Worm (Caenorhabditis elegans) whole organism, late embryonic: ENCODE data around the gene nspc-18.
"Not testable (repeated sequence)": the region's sequence is repeated elsewhere in the genome, so short reads cannot be mapped to it uniquely, and the experiment has no call there.

ENCODE experiments used
- C38D4.7 ChIP-seq: fragments of 200-800 bp; sonication (Bioruptor generic); optimal IDR thresholded peaks from 2 replicates; lab custom pipeline; 2018; ENCODE audit warnings: mild to moderate bottlenecking, missing genetic modification characterization, moderate library complexity, missing compliant biosample characterization
- F13H6.1 ChIP-seq: sonication (generic microtip); optimal IDR thresholded peaks from 2 replicates; lab custom pipeline; 2016; ENCODE audit warnings: missing genetic modification characterization, missing compliant biosample characterization
- K02D7.2 ChIP-seq: sonication (generic microtip); optimal IDR thresholded peaks from 2 replicates; lab custom pipeline; 2017; ENCODE audit warnings: mild to moderate bottlenecking, missing genetic modification characterization, missing compliant biosample characterization
- K09A11.1 ChIP-seq: sonication (generic microtip); optimal IDR thresholded peaks from 2 replicates; lab custom pipeline; 2017; ENCODE audit warnings: antibody characterized with exemption, mild to moderate bottlenecking, missing genetic modification characterization, missing compliant biosample characterization; ENCODE audit not compliant: insufficient read depth
- T23F11.4 ChIP-seq: fragments of 200-800 bp; sonication (Bioruptor generic); optimal IDR thresholded peaks from 2 replicates; lab custom pipeline; 2018; ENCODE audit warnings: mild to moderate bottlenecking, missing genetic modification characterization, missing compliant biosample characterization
- Y22D7AL.16 ChIP-seq: sonication (generic microtip); optimal IDR thresholded peaks from 2 replicates; lab custom pipeline; 2016; ENCODE audit warnings: missing genetic modification characterization, missing compliant biosample characterization
- ahr-1 ChIP-seq: sonication (generic microtip); optimal IDR thresholded peaks from 2 replicates; lab custom pipeline; 2016; ENCODE audit warnings: missing genetic modification characterization, missing compliant biosample characterization
- ama-1 ChIP-seq: fragments of 150-350 bp; optimal IDR thresholded peaks from 2 replicates; lab custom pipeline; 2014
- ceh-18 ChIP-seq: sonication (generic microtip); optimal IDR thresholded peaks from 2 replicates; lab custom pipeline; 2016; ENCODE audit warnings: missing genetic modification characterization, missing compliant biosample characterization
- ceh-2 ChIP-seq: sonication (generic microtip); optimal IDR thresholded peaks from 2 replicates; lab custom pipeline; 2016; ENCODE audit warnings: missing genotype, missing genetic modification characterization, missing compliant biosample characterization
- ceh-30 ChIP-seq: fragments of 150-350 bp; optimal IDR thresholded peaks from 2 replicates; lab custom pipeline; 2014; ENCODE audit warnings: missing biosample characterization, missing genetic modification characterization
- ceh-31 ChIP-seq: sonication (generic microtip); optimal IDR thresholded peaks from 2 replicates; lab custom pipeline; 2016; ENCODE audit warnings: missing genetic modification characterization, missing compliant biosample characterization
- ceh-45 ChIP-seq: fragments of 200-800 bp; sonication (Bioruptor generic); IDR thresholded peaks from 2 replicates; pipeline ENCODE4 v1.3.6; 2022; ENCODE audit warnings: missing genetic modification reagents, missing genetic modification characterization, missing compliant biosample characterization
- ceh-48 ChIP-seq: sonication (generic microtip); optimal IDR thresholded peaks from 2 replicates; lab custom pipeline; 2016; ENCODE audit warnings: missing genetic modification characterization, inconsistent platforms, missing compliant biosample characterization
- ceh-6 ChIP-seq: fragments of 200-800 bp; sonication (Bioruptor generic); optimal IDR thresholded peaks from 2 replicates; lab custom pipeline; 2018; ENCODE audit warnings: mild to moderate bottlenecking, missing genetic modification characterization, missing compliant biosample characterization
- ceh-9 ChIP-seq: sonication (generic microtip); optimal IDR thresholded peaks from 2 replicates; lab custom pipeline; 2016; ENCODE audit warnings: mild to moderate bottlenecking, missing genetic modification characterization, inconsistent platforms, missing compliant biosample characterization
- che-1 ChIP-seq: sonication (generic microtip); optimal IDR thresholded peaks from 2 replicates; lab custom pipeline; 2016; ENCODE audit warnings: mild to moderate bottlenecking, missing genetic modification characterization, missing compliant biosample characterization
- dmd-4 ChIP-seq: sonication (generic microtip); optimal IDR thresholded peaks from 2 replicates; lab custom pipeline; 2016; ENCODE audit warnings: borderline replicate concordance, missing genetic modification characterization, missing compliant biosample characterization
- dve-1 ChIP-seq: sonication (generic microtip); optimal IDR thresholded peaks from 2 replicates; lab custom pipeline; 2017; ENCODE audit warnings: antibody characterized with exemption, mild to moderate bottlenecking, missing genetic modification characterization, missing compliant biosample characterization
- ets-4 ChIP-seq: sonication (generic microtip); optimal IDR thresholded peaks from 2 replicates; lab custom pipeline; 2016; ENCODE audit warnings: missing genetic modification characterization, missing compliant biosample characterization
- eyg-1 ChIP-seq: sonication (generic microtip); optimal IDR thresholded peaks from 2 replicates; lab custom pipeline; 2016; ENCODE audit warnings: missing genotype, missing genetic modification characterization, missing compliant biosample characterization
- fax-1 ChIP-seq: sonication (generic microtip); optimal IDR thresholded peaks from 2 replicates; lab custom pipeline; 2016; ENCODE audit warnings: missing genotype, missing genetic modification characterization, missing compliant biosample characterization
- fkh-10 ChIP-seq: fragments of 150-350 bp; optimal IDR thresholded peaks from 2 replicates; lab custom pipeline; 2014; ENCODE audit warnings: missing biosample characterization, missing genetic modification reagents, missing genetic modification characterization
- fkh-6 ChIP-seq: sonication (generic microtip); optimal IDR thresholded peaks from 2 replicates; lab custom pipeline; 2016; ENCODE audit warnings: missing genetic modification characterization, missing compliant biosample characterization
- hlh-13 ChIP-seq: fragments of 200-800 bp; sonication (Bioruptor generic); optimal IDR thresholded peaks from 2 replicates; lab custom pipeline; 2018; ENCODE audit warnings: mild to moderate bottlenecking, missing genetic modification characterization, missing compliant biosample characterization
- hlh-6 ChIP-seq: sonication (generic microtip); optimal IDR thresholded peaks from 2 replicates; lab custom pipeline; 2016; ENCODE audit warnings: missing genotype, missing genetic modification characterization, missing compliant biosample characterization
- hlh-8 ChIP-seq: sonication (generic microtip); optimal IDR thresholded peaks from 2 replicates; lab custom pipeline; 2016; ENCODE audit warnings: missing genotype, missing genetic modification characterization, missing compliant biosample characterization
- lim-6 ChIP-seq: sonication (generic microtip); optimal IDR thresholded peaks from 2 replicates; lab custom pipeline; 2016; ENCODE audit warnings: missing genetic modification characterization, missing compliant biosample characterization
- lin-11 ChIP-seq: fragments of 200-800 bp; sonication (Bioruptor generic); optimal IDR thresholded peaks from 2 replicates; lab custom pipeline; 2018; ENCODE audit warnings: mild to moderate bottlenecking, missing genetic modification characterization, missing compliant biosample characterization
- madf-2 ChIP-seq: sonication (generic microtip); optimal IDR thresholded peaks from 2 replicates; lab custom pipeline; 2017; ENCODE audit warnings: missing genetic modification characterization, missing compliant biosample characterization
- mec-3 ChIP-seq: sonication (generic microtip); optimal IDR thresholded peaks from 2 replicates; lab custom pipeline; 2016; ENCODE audit warnings: borderline replicate concordance, missing genetic modification characterization, missing compliant biosample characterization
- nfya-1 ChIP-seq: sonication (generic microtip); optimal IDR thresholded peaks from 2 replicates; lab custom pipeline; 2017; ENCODE audit warnings: missing genetic modification characterization, mild to moderate bottlenecking, missing compliant biosample characterization, antibody characterized with exemption, moderate library complexity
- nhr-232 ChIP-seq: sonication (generic microtip); optimal IDR thresholded peaks from 2 replicates; lab custom pipeline; 2016; ENCODE audit warnings: missing genetic modification characterization, missing compliant biosample characterization
- npax-4 ChIP-seq: sonication (generic microtip); optimal IDR thresholded peaks from 2 replicates; lab custom pipeline; 2016; ENCODE audit warnings: missing genetic modification characterization, missing compliant biosample characterization
- pag-3 ChIP-seq: sonication (generic microtip); optimal IDR thresholded peaks from 2 replicates; lab custom pipeline; 2016; ENCODE audit warnings: missing compliant biosample characterization, missing genetic modification characterization, borderline replicate concordance
- pax-1 ChIP-seq: fragments of 150-350 bp; optimal IDR thresholded peaks from 2 replicates; lab custom pipeline; 2014; ENCODE audit warnings: missing biosample characterization, missing genetic modification characterization
- pha-4 ChIP-seq: fragments of 150-350 bp; optimal IDR thresholded peaks from 2 replicates; lab custom pipeline; 2018; ENCODE audit warnings: missing biosample characterization, missing genetic modification reagents, missing genetic modification characterization
- pqm-1 ChIP-seq: sonication (generic microtip); optimal IDR thresholded peaks from 2 replicates; lab custom pipeline; 2016; ENCODE audit warnings: missing genetic modification characterization, missing compliant biosample characterization
- pros-1 ChIP-seq: fragments of 150-350 bp; optimal IDR thresholded peaks from 2 replicates; lab custom pipeline; 2014; ENCODE audit warnings: missing biosample characterization, missing genetic modification reagents, missing genetic modification characterization
- ref-2 ChIP-seq: sonication (generic microtip); optimal IDR thresholded peaks from 2 replicates; lab custom pipeline; 2016; ENCODE audit warnings: missing genetic modification characterization, missing compliant biosample characterization
- rnt-1 ChIP-seq: sonication (generic microtip); optimal IDR thresholded peaks from 2 replicates; lab custom pipeline; 2016; ENCODE audit warnings: missing genetic modification characterization, missing compliant biosample characterization
- sox-2 ChIP-seq: fragments of 200-800 bp; sonication (Bioruptor generic); IDR thresholded peaks from 2 replicates; pipeline ENCODE4 v1.3.6; 2022; ENCODE audit warnings: missing genetic modification reagents, missing genetic modification characterization, missing compliant biosample characterization
- sox-4 ChIP-seq: sonication (generic microtip); optimal IDR thresholded peaks from 2 replicates; lab custom pipeline; 2017; ENCODE audit warnings: mild to moderate bottlenecking, missing genetic modification characterization, inconsistent platforms, missing compliant biosample characterization
- tbx-2 ChIP-seq: sonication (generic microtip); optimal IDR thresholded peaks from 2 replicates; lab custom pipeline; 2016; ENCODE audit warnings: missing genetic modification characterization, missing compliant biosample characterization
- ttx-3 ChIP-seq: sonication (generic microtip); optimal IDR thresholded peaks from 2 replicates; lab custom pipeline; 2016; ENCODE audit warnings: missing genetic modification reagents, missing genetic modification characterization, missing compliant biosample characterization
- unc-42 ChIP-seq: sonication (generic microtip); optimal IDR thresholded peaks from 2 replicates; lab custom pipeline; 2016; ENCODE audit warnings: missing genotype, missing genetic modification characterization, missing compliant biosample characterization
- zip-5 ChIP-seq: sonication (generic microtip); optimal IDR thresholded peaks from 2 replicates; lab custom pipeline; 2016; ENCODE audit warnings: missing genetic modification characterization, missing compliant biosample characterization
- ztf-16 ChIP-seq: sonication (generic microtip); optimal IDR thresholded peaks from 2 replicates; lab custom pipeline; 2017; ENCODE audit warnings: missing genetic modification characterization, missing compliant biosample characterization

The nspc-18 gene

ce11 chrX:14528399-14528798 lies 940 bp upstream of the nspc-18 start, which contains the start of gene nspc-19:
Gene nspc-19, plus strand, starts transcription at chrX:14528699.
- TF ChIP-seq ceh-48, fax-1, ceh-18 (tag; lab: Kevin White, UChicago): not testable (repeated sequence)

ce11 chrX:14525325-14526305 lies 1.8 kb downstream of the nspc-18 start:
- TF ChIP-seq sox-4 (tag; lab: Kevin White, UChicago) (peak; percentile 47), pqm-1 (tag; lab: Kevin White, UChicago) (peak; percentile 84), C38D4.7 (GFP tag; lab: Kevin White, UChicago) (no peak), dmd-4 (tag; lab: Kevin White, UChicago) (no peak), K09A11.1 (tag; lab: Kevin White, UChicago) (peak; percentile 89), ztf-16 (tag; lab: Kevin White, UChicago) (peak; percentile 79), hlh-6 (no peak), ref-2 (tag; lab: Kevin White, UChicago) (peak; percentile 95), eyg-1 (tag; lab: Kevin White, UChicago) (peak; percentile 62), ceh-30 (tag; lab: Kevin White, UChicago) (peak; percentile 92), ceh-18 (tag; lab: Kevin White, UChicago) (peak; percentile 98), nhr-232 (tag; lab: Kevin White, UChicago) (no peak), lin-11 (tag; lab: Kevin White, UChicago) (peak; percentile 25), ttx-3 (tag; lab: Kevin White, UChicago) (peak; percentile 75), F13H6.1 (tag; lab: Kevin White, UChicago) (peak; percentile 64), nfya-1 (tag; lab: Kevin White, UChicago) (peak; percentile 98), pag-3 (tag; lab: Kevin White, UChicago) (no peak), fkh-10 (peak; percentile 73), zip-5 (peak; percentile 31), unc-42 (tag; lab: Kevin White, UChicago) (peak; percentile 98), ceh-6 (GFP tag; lab: Kevin White, UChicago) (peak; percentile 61), ceh-2 (peak; percentile 72), tbx-2 (tag; lab: Kevin White, UChicago) (peak; percentile 96), mec-3 (no peak), rnt-1 (tag; lab: Kevin White, UChicago) (peak; percentile 90), T23F11.4 (GFP tag; lab: Kevin White, UChicago) (peak; percentile 42), ceh-45 (GFP tag; lab: Robert Waterston, UW) (no peak), Y22D7AL.16 (tag; lab: Kevin White, UChicago) (no peak), ceh-31 (tag; lab: Kevin White, UChicago) (peak; percentile 96), ceh-48 (tag; lab: Kevin White, UChicago) (peak; percentile 99), che-1 (tag; lab: Kevin White, UChicago) (no peak), ama-1 (lab: Kevin White, UChicago) (no peak), hlh-13 (GFP tag; lab: Kevin White, UChicago) (no peak), sox-2 (GFP tag; lab: Robert Waterston, UW) (peak; percentile 79), fkh-6 (tag; lab: Kevin White, UChicago) (peak; percentile 39), hlh-8 (tag; lab: Kevin White, UChicago) (peak; percentile 45), dve-1 (tag; lab: Kevin White, UChicago) (peak; percentile 96), pax-1 (tag; lab: Kevin White, UChicago) (peak; percentile 91), pros-1 (tag; lab: Kevin White, UChicago) (peak; percentile 86), lim-6 (peak; percentile 4), ahr-1 (tag; lab: Kevin White, UChicago) (peak; percentile 62), K02D7.2 (tag; lab: Kevin White, UChicago) (no peak), npax-4 (tag; lab: Kevin White, UChicago) (no peak), pha-4 (tag; lab: Kevin White, UChicago) (no peak), ets-4 (tag; lab: Kevin White, UChicago) (peak; percentile 75), madf-2 (peak; percentile 67), ceh-9 (tag; lab: Kevin White, UChicago) (no peak)
